Worm (Caenorhabditis elegans): ENCODE measurements around the gene W07G1.1.

Gene W07G1.1

ce11 chrII:13973514-13973913 lies 34.1 kb upstream of the W07G1.1 start, which contains the start of gene Y39G8B.1 (continued):
- TF ChIP-seq lsy-2 (tag; optimal IDR thresholded peaks at IDR 0.05): peak in 1 of 2 experiments; percentile 7
- TF ChIP-seq snpc-4 (tag; optimal IDR thresholded peaks at IDR 0.05): no peak
- TF ChIP-seq pqm-1 (tag; optimal IDR thresholded peaks at IDR 0.05): no peak
- TF ChIP-seq nhr-76 (tag; optimal IDR thresholded peaks at IDR 0.05): no peak
- no peak for TF ChIP-seq jun-1 (tag; optimal IDR thresholded peaks at IDR 0.05)
- peak; percentile 35 for TF ChIP-seq F16B12.6 (tag; optimal IDR thresholded peaks at IDR 0.05)
- TF ChIP-seq mdl-1 (tag; optimal IDR thresholded peaks at IDR 0.05): no peak
- no peak for TF ChIP-seq egl-13 (tag; optimal IDR thresholded peaks at IDR 0.05)
- no peak for TF ChIP-seq nhr-85 (tag)
- no peak for TF ChIP-seq nhr-77 (tag; optimal IDR thresholded peaks at IDR 0.05)
- no peak for TF ChIP-seq ces-1 (GFP tag; optimal IDR thresholded peaks at IDR 0.05)
- no peak for TF ChIP-seq nhr-28 (tag; optimal IDR thresholded peaks at IDR 0.05)

- no peak for TF ChIP-seq jun-1 (tag; optimal IDR thresholded peaks at IDR 0.05)
- TF ChIP-seq mef-2 (tag; optimal IDR thresholded peaks at IDR 0.05): no peak
- TF ChIP-seq F16B12.6 (tag; optimal IDR thresholded peaks at IDR 0.05): no peak
- no peak for TF ChIP-seq egl-27 (tag; optimal IDR thresholded peaks at IDR 0.05)
- no peak for TF ChIP-seq nhr-28 (tag; optimal IDR thresholded peaks at IDR 0.05)
Measured at ce11 chrII:13972199-13972598, 32.8 kb upstream of the W07G1.1 start.

ce11 chrII:13968979-13969378 lies 29.5 kb upstream of the W07G1.1 start, which contains the start of gene sre-43:
TSS of gene sre-43 (minus strand) at chrII:13969079.
- no peak for TF ChIP-seq efl-1 (optimal IDR thresholded peaks at IDR 0.05)
- TF ChIP-seq efl-1 (GFP tag; optimal IDR thresholded peaks at IDR 0.05 in 1 of 2): peak in 1 of 2 experiments; percentile 48
- no peak for TF ChIP-seq ces-1 (GFP tag; optimal IDR thresholded peaks at IDR 0.05)

- TF ChIP-seq egl-27 (tag; optimal IDR thresholded peaks at IDR 0.05): no peak
- no peak for TF ChIP-seq mep-1 (tag; optimal IDR thresholded peaks at IDR 0.05)
- no peak for TF ChIP-seq jun-1 (tag; optimal IDR thresholded peaks at IDR 0.05)
- no peak for TF ChIP-seq lir-3 (tag; optimal IDR thresholded peaks at IDR 0.05; ENCODE audit: poor library complexity)
- no peak for TF ChIP-seq lin-39 (tag; optimal IDR thresholded peaks at IDR 0.05)
- TF ChIP-seq nhr-12 (tag; optimal IDR thresholded peaks at IDR 0.05): no peak
- TF ChIP-seq tlp-1 (tag; optimal IDR thresholded peaks at IDR 0.05): no peak
- TF ChIP-seq snu-23 (GFP tag; optimal IDR thresholded peaks at IDR 0.05): no peak
- no peak for TF ChIP-seq hlh-4 (tag; optimal IDR thresholded peaks at IDR 0.05)
- TF ChIP-seq efl-1 (optimal IDR thresholded peaks at IDR 0.05): no peak
- TF ChIP-seq efl-1 (GFP tag; optimal IDR thresholded peaks at IDR 0.05 in 1 of 2): no peak
- TF ChIP-seq nhr-71 (tag; optimal IDR thresholded peaks at IDR 0.05): no peak
- no peak for TF ChIP-seq fkh-8 (tag; optimal IDR thresholded peaks at IDR 0.05)
Measured at ce11 chrII:13966242-13966641, 26.8 kb upstream of the W07G1.1 start, which contains the start of gene W07G1.7. TSS of gene W07G1.7 (minus strand) at chrII:13966342.

ce11 chrII:13964325-13964724 lies 24.9 kb upstream of the W07G1.1 start:
- TF ChIP-seq fkh-10 (GFP tag; optimal IDR thresholded peaks at IDR 0.05) (peak; percentile 15), swsn-7 (tag; optimal IDR thresholded peaks at IDR 0.05) (peak; percentile 7), nhr-71 (tag; optimal IDR thresholded peaks at IDR 0.05) (peak; percentile 49), lin-13 (GFP tag; optimal IDR thresholded peaks at IDR 0.05) (no peak), jun-1 (tag; optimal IDR thresholded peaks at IDR 0.05) (peak; percentile 12), fkh-4 (tag; optimal IDR thresholded peaks at IDR 0.05; ENCODE audit: borderline replicate concordance) (no peak), lin-14 (GFP tag; optimal IDR thresholded peaks at IDR 0.05) (no peak), ceh-8 (GFP tag; optimal IDR thresholded peaks at IDR 0.05) (peak; percentile 17), hpl-2 (GFP tag; optimal IDR thresholded peaks at IDR 0.05) (no peak), dsc-1 (tag; optimal IDR thresholded peaks at IDR 0.05) (peak; percentile 67), nhr-47 (tag; optimal IDR thresholded peaks at IDR 0.05) (peak; percentile 26), tlp-1 (tag; optimal IDR thresholded peaks at IDR 0.05) (no peak), nhr-20 (tag; optimal IDR thresholded peaks at IDR 0.05) (peak; percentile 2), fkh-8 (tag; optimal IDR thresholded peaks at IDR 0.05) (peak; percentile 87)

All from whole organism, L1 larva.